Worm (Caenorhabditis elegans): ENCODE data around the gene F28A12.10.
A peak's percentile ranks its signal among the peaks of the same experiment; 100 is the strongest.

Gene F28A12.10

DNA sequence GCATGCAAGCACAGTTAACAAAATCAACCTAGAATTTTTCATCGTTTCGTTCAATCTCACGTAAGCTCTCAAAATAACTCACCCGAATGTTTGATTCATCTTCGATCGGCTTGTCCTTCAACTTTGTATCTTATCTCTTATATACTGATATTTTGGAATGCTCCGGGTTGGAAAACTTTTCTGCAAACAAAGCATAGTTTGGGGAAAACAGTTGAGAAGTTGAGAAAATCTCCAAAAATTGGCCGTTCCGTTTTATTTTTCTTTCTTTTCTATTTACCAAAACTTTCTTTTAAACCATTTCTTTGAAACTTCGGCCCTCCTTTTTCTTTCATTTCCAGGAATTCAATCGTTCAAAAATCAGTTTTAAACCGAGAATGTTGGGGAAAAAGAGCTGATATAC lies 34.9 kb downstream of the F28A12.10 start, which contains the start of gene F41E6.15:
Gene F41E6.15 (minus strand): TSS at position 101 of the 400 bp plus-strand sequence.
- TF ChIP-seq cog-1 (tag; optimal IDR thresholded peaks at IDR 0.05) = no peak
- no peak for TF ChIP-seq ztf-29 (GFP tag; IDR thresholded peaks at IDR 0.05)
- TF ChIP-seq ztf-23 (GFP tag; IDR thresholded peaks at IDR 0.05) = no peak
- TF ChIP-seq med-1 (GFP tag; optimal IDR thresholded peaks at IDR 0.05; ENCODE audit: insufficient read depth) = no peak
- TF ChIP-seq T22C8.4 (GFP tag; IDR thresholded peaks at IDR 0.05) = no peak
- no peak for TF ChIP-seq flt-1 (GFP tag; IDR thresholded peaks at IDR 0.05)
- TF ChIP-seq klf-2 (GFP tag; conservative IDR thresholded peaks at IDR 0.05) = no peak
- TF ChIP-seq tab-1 (GFP tag; IDR thresholded peaks at IDR 0.05) = no peak
- no peak for TF ChIP-seq ref-1 (GFP tag; conservative IDR thresholded peaks at IDR 0.05)

DNA sequence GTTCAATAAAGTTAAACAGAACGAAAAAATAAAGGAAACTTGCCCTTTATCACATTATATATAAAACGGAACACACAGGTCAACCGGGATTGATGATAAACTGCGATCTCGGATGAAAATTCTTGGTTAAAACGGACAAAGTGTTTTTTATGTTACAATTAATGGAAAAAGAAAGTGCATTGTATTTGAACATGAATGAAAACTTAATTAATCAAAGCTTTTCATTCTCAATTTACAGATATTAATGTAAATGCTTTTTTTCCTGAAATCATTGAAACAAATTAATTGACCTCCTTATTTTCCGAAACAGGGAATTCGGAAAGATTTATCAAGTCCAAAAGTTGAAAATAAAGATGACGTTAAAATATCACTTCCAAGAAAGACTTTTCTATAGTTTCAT lies 36.1 kb downstream of the F28A12.10 start, which contains the start of gene F41E6.8:
Gene F41E6.8 (minus strand): TSS at position 101 of the 400 bp plus-strand sequence.
- TF ChIP-seq tab-1 (GFP tag; IDR thresholded peaks at IDR 0.05) = no peak
- TF ChIP-seq cog-1 (tag; optimal IDR thresholded peaks at IDR 0.05) = no peak
- TF ChIP-seq ztf-23 (GFP tag; IDR thresholded peaks at IDR 0.05) = no peak
- no peak for TF ChIP-seq ref-1 (GFP tag; conservative IDR thresholded peaks at IDR 0.05)
- TF ChIP-seq med-1 (GFP tag; optimal IDR thresholded peaks at IDR 0.05; ENCODE audit: insufficient read depth) = no peak
- no peak for TF ChIP-seq klf-2 (GFP tag; conservative IDR thresholded peaks at IDR 0.05)
- no peak for TF ChIP-seq ztf-29 (GFP tag; IDR thresholded peaks at IDR 0.05)
- no peak for TF ChIP-seq T22C8.4 (GFP tag; IDR thresholded peaks at IDR 0.05)
- TF ChIP-seq flt-1 (GFP tag; IDR thresholded peaks at IDR 0.05) = no peak

DNA sequence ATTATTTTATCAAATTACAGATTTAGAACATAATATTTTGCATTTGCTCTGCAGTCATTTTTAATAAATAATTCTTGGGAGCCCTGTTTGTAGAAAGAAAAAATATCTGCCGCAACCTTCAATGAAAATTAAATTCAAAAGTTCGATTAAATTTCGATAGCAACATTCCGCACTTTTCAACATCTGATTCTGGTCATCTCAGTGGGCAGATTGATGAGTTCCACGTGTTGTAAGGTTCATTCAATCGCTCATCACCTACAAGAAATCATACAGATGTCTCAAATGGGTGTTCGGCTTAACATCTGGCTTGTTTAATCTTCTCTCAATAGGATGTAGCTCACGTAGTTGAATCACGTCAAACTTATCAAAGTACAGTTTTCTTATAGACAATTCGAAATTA lies 37.6 kb downstream of the F28A12.10 start:
- TF ChIP-seq med-1 (GFP tag; optimal IDR thresholded peaks at IDR 0.05; ENCODE audit: insufficient read depth) = no peak
- no peak for TF ChIP-seq T22C8.4 (GFP tag; IDR thresholded peaks at IDR 0.05)
- TF ChIP-seq cog-1 (tag; optimal IDR thresholded peaks at IDR 0.05) = no peak
- no peak for TF ChIP-seq ztf-29 (GFP tag; IDR thresholded peaks at IDR 0.05)
- no peak for TF ChIP-seq tab-1 (GFP tag; IDR thresholded peaks at IDR 0.05)
- TF ChIP-seq ztf-23 (GFP tag; IDR thresholded peaks at IDR 0.05) = no peak
- TF ChIP-seq klf-2 (GFP tag; conservative IDR thresholded peaks at IDR 0.05) = no peak
- no peak for TF ChIP-seq ref-1 (GFP tag; conservative IDR thresholded peaks at IDR 0.05)
- no peak for TF ChIP-seq flt-1 (GFP tag; IDR thresholded peaks at IDR 0.05)

DNA sequence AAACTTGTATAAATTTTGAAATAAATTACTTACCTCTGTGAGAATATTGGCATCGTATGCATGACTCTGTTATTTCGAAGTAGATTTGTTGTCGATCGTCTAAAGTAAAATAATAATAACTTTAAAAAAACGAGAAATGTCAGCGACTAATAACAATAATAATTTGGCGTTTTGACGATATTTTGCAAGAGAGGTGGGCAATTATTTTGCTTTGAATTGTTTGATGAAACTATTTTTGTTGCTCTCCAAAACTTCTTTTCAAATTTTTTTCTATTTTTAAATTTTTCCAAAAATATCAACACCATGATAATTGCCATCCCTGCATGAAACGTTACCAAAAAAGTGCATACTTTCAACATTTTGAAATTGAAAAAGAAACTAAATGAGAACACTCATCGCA lies 38.4 kb downstream of the F28A12.10 start, which contains the start of gene F41E6.7:
Gene F41E6.7 (minus strand): TSS at position 101 of the 400 bp plus-strand sequence.
- TF ChIP-seq ztf-23 (GFP tag; IDR thresholded peaks at IDR 0.05) = no peak
- TF ChIP-seq med-1 (GFP tag; optimal IDR thresholded peaks at IDR 0.05; ENCODE audit: insufficient read depth) = no peak
- no peak for TF ChIP-seq klf-2 (GFP tag; conservative IDR thresholded peaks at IDR 0.05)
- no peak for TF ChIP-seq tab-1 (GFP tag; IDR thresholded peaks at IDR 0.05)
- no peak for TF ChIP-seq ztf-29 (GFP tag; IDR thresholded peaks at IDR 0.05)
- TF ChIP-seq flt-1 (GFP tag; IDR thresholded peaks at IDR 0.05) = no peak
- no peak for TF ChIP-seq ref-1 (GFP tag; conservative IDR thresholded peaks at IDR 0.05)
- TF ChIP-seq cog-1 (tag; optimal IDR thresholded peaks at IDR 0.05) = no peak
- TF ChIP-seq T22C8.4 (GFP tag; IDR thresholded peaks at IDR 0.05) = no peak

DNA sequence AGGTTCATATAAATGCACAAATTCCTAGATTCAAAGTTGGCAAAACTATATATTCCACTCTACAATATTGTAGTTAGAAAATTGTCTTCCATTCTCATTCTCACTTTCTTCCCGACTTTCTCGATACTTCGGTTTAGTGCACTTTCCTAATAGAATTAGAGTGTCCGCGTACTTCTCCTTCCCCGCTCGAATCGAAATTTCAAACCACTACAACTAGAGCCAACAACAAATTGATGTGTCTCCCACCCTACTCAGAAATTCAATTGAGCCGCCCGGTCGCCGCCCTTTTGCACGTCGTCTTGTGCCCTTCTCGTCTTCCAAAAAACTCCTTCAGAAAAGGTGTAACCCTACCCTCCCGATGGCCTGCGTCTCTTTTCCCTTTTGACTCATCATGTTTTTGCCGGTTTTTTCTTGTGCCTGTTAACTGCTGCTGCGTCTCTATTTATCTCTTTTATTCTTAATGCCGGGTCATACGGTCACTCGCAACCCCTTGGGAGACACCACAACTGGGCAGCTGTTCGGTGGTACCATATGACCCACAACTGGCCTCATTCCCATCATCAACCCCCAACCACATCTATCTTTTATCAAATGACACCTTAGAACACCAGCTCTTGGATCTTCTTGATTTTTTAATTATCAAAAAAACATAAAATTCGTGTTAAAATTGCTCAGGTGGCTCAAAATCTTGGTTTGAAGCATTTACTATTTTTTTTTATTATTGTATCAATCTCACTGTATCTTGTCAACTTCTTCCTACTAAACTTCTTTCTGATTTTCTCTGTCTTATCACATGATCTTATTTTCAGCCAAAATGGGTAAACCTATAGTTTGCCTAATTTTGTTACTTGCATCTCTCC lies 43.2 kb downstream of the F28A12.10 start, which contains the start of gene tag-196:
Gene tag-196 (plus strand): TSS at position 810 of the 860 bp plus-strand sequence.
- no peak for TF ChIP-seq T22C8.4 (GFP tag; IDR thresholded peaks at IDR 0.05)
- TF ChIP-seq flt-1 (GFP tag; IDR thresholded peaks at IDR 0.05) = peak; percentile 43; the same call in 1 of the 2 replicates

DNA sequence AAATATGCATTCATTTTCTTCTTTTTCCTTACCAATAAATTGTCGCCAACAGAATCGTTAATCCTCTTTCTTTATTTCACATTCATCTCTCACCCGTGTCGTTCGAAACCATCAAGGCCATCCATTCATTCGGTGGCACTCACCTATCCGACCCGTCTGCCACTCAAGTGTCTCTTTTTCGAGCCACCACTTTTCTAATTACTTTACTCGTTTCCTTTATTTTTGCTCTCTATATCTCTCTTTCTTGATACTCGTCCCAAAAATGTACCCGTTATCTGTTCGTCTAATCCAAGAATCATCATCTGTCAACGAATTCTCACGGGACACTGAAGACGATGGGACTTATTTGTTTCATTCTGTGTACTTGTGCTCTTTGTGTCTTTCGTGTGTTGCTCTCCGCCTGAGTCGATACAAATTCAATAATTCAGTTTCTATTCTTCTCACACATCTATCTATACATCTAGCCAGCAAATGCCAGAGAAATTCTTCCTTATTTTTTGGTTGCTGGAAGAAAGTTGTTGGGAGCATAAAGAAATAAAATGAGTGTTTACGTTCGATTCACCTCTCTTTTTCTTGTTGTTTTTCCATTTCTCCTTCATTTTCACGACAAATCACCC lies 44.8 kb downstream of the F28A12.10 start:
- TF ChIP-seq flt-1 (GFP tag; IDR thresholded peaks at IDR 0.05) = no peak
- no peak for TF ChIP-seq med-1 (GFP tag; optimal IDR thresholded peaks at IDR 0.05; ENCODE audit: insufficient read depth)
- TF ChIP-seq ztf-29 (GFP tag; IDR thresholded peaks at IDR 0.05) = no peak
- TF ChIP-seq klf-2 (GFP tag; conservative IDR thresholded peaks at IDR 0.05) = no peak
- no peak for TF ChIP-seq ztf-23 (GFP tag; IDR thresholded peaks at IDR 0.05)
- no peak for TF ChIP-seq cog-1 (tag; optimal IDR thresholded peaks at IDR 0.05)
- no peak for TF ChIP-seq T22C8.4 (GFP tag; IDR thresholded peaks at IDR 0.05)
- TF ChIP-seq ref-1 (GFP tag; conservative IDR thresholded peaks at IDR 0.05) = no peak
- TF ChIP-seq tab-1 (GFP tag; IDR thresholded peaks at IDR 0.05) = no peak

DNA sequence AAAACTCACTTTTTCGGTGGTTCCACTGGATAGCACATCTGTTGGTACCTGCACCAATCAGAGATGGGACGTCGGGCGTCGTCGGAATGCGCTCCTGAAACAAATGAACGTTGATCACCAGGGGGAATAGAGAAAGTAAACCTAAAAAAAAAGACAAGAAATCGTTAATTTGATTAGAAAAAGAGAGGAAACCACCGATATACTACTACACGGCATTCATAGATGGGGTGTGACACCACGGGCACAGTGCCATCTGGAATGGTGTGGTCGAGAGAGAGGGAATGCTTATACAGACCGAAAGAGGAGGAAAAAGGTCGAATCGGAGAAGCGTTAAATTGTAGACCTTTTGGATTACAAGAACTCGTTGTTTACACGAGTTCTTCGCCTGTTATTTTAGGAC lies 49.5 kb downstream of the F28A12.10 start, which contains the start of gene C10B5.3:
Gene C10B5.3 (minus strand): TSS at position 101 of the 400 bp plus-strand sequence.
- TF ChIP-seq med-1 (GFP tag; optimal IDR thresholded peaks at IDR 0.05; ENCODE audit: insufficient read depth) (no peak), flt-1 (GFP tag; IDR thresholded peaks at IDR 0.05) (no peak), ztf-23 (GFP tag; IDR thresholded peaks at IDR 0.05) (0 out of 2 replicates have a peak, but pooled peaks have one; percentile 15)
